Worm (Caenorhabditis elegans) whole organism, late embryonic: ENCODE results near the gene ins-15.

Experiments
- C08G9.2 ChIP-seq: sonication (generic microtip); optimal IDR thresholded peaks from 2 replicates; lab custom pipeline; 2016; ENCODE audit warnings: mild to moderate bottlenecking, missing genetic modification characterization, moderate library complexity, missing compliant biosample characterization
- C38D4.7 ChIP-seq: fragments of 200-800 bp; sonication (Bioruptor generic); optimal IDR thresholded peaks from 2 replicates; lab custom pipeline; 2018; ENCODE audit warnings: mild to moderate bottlenecking, missing genetic modification characterization, moderate library complexity, missing compliant biosample characterization
- F13H6.1 ChIP-seq: sonication (generic microtip); optimal IDR thresholded peaks from 2 replicates; lab custom pipeline; 2016; ENCODE audit warnings: missing genetic modification characterization, missing compliant biosample characterization
- K02D7.2 ChIP-seq: sonication (generic microtip); optimal IDR thresholded peaks from 2 replicates; lab custom pipeline; 2017; ENCODE audit warnings: mild to moderate bottlenecking, missing genetic modification characterization, missing compliant biosample characterization
- K09A11.1 ChIP-seq: sonication (generic microtip); optimal IDR thresholded peaks from 2 replicates; lab custom pipeline; 2017; ENCODE audit warnings: antibody characterized with exemption, mild to moderate bottlenecking, missing genetic modification characterization, missing compliant biosample characterization; ENCODE audit not compliant: insufficient read depth
- ahr-1 ChIP-seq: sonication (generic microtip); optimal IDR thresholded peaks from 2 replicates; lab custom pipeline; 2016; ENCODE audit warnings: missing genetic modification characterization, missing compliant biosample characterization
- ama-1 ChIP-seq: fragments of 150-350 bp; optimal IDR thresholded peaks from 2 replicates; lab custom pipeline; 2014
- ceh-14 ChIP-seq: sonication (generic microtip); optimal IDR thresholded peaks from 2 replicates; lab custom pipeline; 2016; ENCODE audit warnings: missing genotype, missing genetic modification characterization, missing compliant biosample characterization
- ceh-18 ChIP-seq: sonication (generic microtip); optimal IDR thresholded peaks from 2 replicates; lab custom pipeline; 2016; ENCODE audit warnings: missing genetic modification characterization, missing compliant biosample characterization
- ceh-2 ChIP-seq: sonication (generic microtip); optimal IDR thresholded peaks from 2 replicates; lab custom pipeline; 2016; ENCODE audit warnings: missing genotype, missing genetic modification characterization, missing compliant biosample characterization
- ceh-24 ChIP-seq: sonication (generic microtip); optimal IDR thresholded peaks from 2 replicates; lab custom pipeline; 2016; ENCODE audit warnings: mild to moderate bottlenecking, missing genetic modification characterization, missing compliant biosample characterization
- ceh-31 ChIP-seq: sonication (generic microtip); optimal IDR thresholded peaks from 2 replicates; lab custom pipeline; 2016; ENCODE audit warnings: missing genetic modification characterization, missing compliant biosample characterization
- ceh-48 ChIP-seq: sonication (generic microtip); optimal IDR thresholded peaks from 2 replicates; lab custom pipeline; 2016; ENCODE audit warnings: missing genetic modification characterization, inconsistent platforms, missing compliant biosample characterization
- ceh-6 ChIP-seq: fragments of 200-800 bp; sonication (Bioruptor generic); optimal IDR thresholded peaks from 2 replicates; lab custom pipeline; 2018; ENCODE audit warnings: mild to moderate bottlenecking, missing genetic modification characterization, missing compliant biosample characterization
- ceh-9 ChIP-seq: sonication (generic microtip); optimal IDR thresholded peaks from 2 replicates; lab custom pipeline; 2016; ENCODE audit warnings: mild to moderate bottlenecking, missing genetic modification characterization, inconsistent platforms, missing compliant biosample characterization
- che-1 ChIP-seq: sonication (generic microtip); optimal IDR thresholded peaks from 2 replicates; lab custom pipeline; 2016; ENCODE audit warnings: mild to moderate bottlenecking, missing genetic modification characterization, missing compliant biosample characterization
- dve-1 ChIP-seq: sonication (generic microtip); optimal IDR thresholded peaks from 2 replicates; lab custom pipeline; 2017; ENCODE audit warnings: antibody characterized with exemption, mild to moderate bottlenecking, missing genetic modification characterization, missing compliant biosample characterization
- elt-2 ChIP-seq: sonication (generic microtip); optimal IDR thresholded peaks from 2 replicates; lab custom pipeline; 2016; ENCODE audit warnings: missing genetic modification reagents, missing genetic modification characterization, missing compliant biosample characterization
- ets-4 ChIP-seq: sonication (generic microtip); optimal IDR thresholded peaks from 2 replicates; lab custom pipeline; 2016; ENCODE audit warnings: missing genetic modification characterization, missing compliant biosample characterization
- eyg-1 ChIP-seq: sonication (generic microtip); optimal IDR thresholded peaks from 2 replicates; lab custom pipeline; 2016; ENCODE audit warnings: missing genotype, missing genetic modification characterization, missing compliant biosample characterization
- fkh-10 ChIP-seq: fragments of 150-350 bp; optimal IDR thresholded peaks from 2 replicates; lab custom pipeline; 2014; ENCODE audit warnings: missing biosample characterization, missing genetic modification reagents, missing genetic modification characterization
- fkh-6 ChIP-seq: sonication (generic microtip); optimal IDR thresholded peaks from 2 replicates; lab custom pipeline; 2016; ENCODE audit warnings: missing genetic modification characterization, missing compliant biosample characterization
- hlh-13 ChIP-seq: fragments of 200-800 bp; sonication (Bioruptor generic); optimal IDR thresholded peaks from 2 replicates; lab custom pipeline; 2018; ENCODE audit warnings: mild to moderate bottlenecking, missing genetic modification characterization, missing compliant biosample characterization
- hlh-30 ChIP-seq: sonication (generic microtip); optimal IDR thresholded peaks from 2 replicates; lab custom pipeline; 2017; ENCODE audit warnings: antibody characterized with exemption, missing genetic modification characterization, missing compliant biosample characterization; ENCODE audit not compliant: insufficient read depth
- hlh-8 ChIP-seq: sonication (generic microtip); optimal IDR thresholded peaks from 2 replicates; lab custom pipeline; 2016; ENCODE audit warnings: missing genotype, missing genetic modification characterization, missing compliant biosample characterization
- lim-6 ChIP-seq: sonication (generic microtip); optimal IDR thresholded peaks from 2 replicates; lab custom pipeline; 2016; ENCODE audit warnings: missing genetic modification characterization, missing compliant biosample characterization
- lin-11 ChIP-seq: fragments of 200-800 bp; sonication (Bioruptor generic); optimal IDR thresholded peaks from 2 replicates; lab custom pipeline; 2018; ENCODE audit warnings: mild to moderate bottlenecking, missing genetic modification characterization, missing compliant biosample characterization
- mec-3 ChIP-seq: sonication (generic microtip); optimal IDR thresholded peaks from 2 replicates; lab custom pipeline; 2016; ENCODE audit warnings: borderline replicate concordance, missing genetic modification characterization, missing compliant biosample characterization
- nfya-1 ChIP-seq: sonication (generic microtip); optimal IDR thresholded peaks from 2 replicates; lab custom pipeline; 2017; ENCODE audit warnings: missing genetic modification characterization, mild to moderate bottlenecking, missing compliant biosample characterization, antibody characterized with exemption, moderate library complexity
- nhr-11 ChIP-seq: fragments of 150-350 bp; optimal IDR thresholded peaks from 2 replicates; lab custom pipeline; 2014; ENCODE audit warnings: missing biosample characterization, missing genetic modification characterization
- nhr-232 ChIP-seq: sonication (generic microtip); optimal IDR thresholded peaks from 2 replicates; lab custom pipeline; 2016; ENCODE audit warnings: missing genetic modification characterization, missing compliant biosample characterization
- npax-4 ChIP-seq: sonication (generic microtip); optimal IDR thresholded peaks from 2 replicates; lab custom pipeline; 2016; ENCODE audit warnings: missing genetic modification characterization, missing compliant biosample characterization
- odd-2 ChIP-seq: sonication (generic microtip); optimal IDR thresholded peaks from 2 replicates; lab custom pipeline; 2017; ENCODE audit warnings: antibody characterized with exemption, mild to moderate bottlenecking, missing genetic modification characterization, missing compliant biosample characterization
- pax-1 ChIP-seq: fragments of 150-350 bp; optimal IDR thresholded peaks from 2 replicates; lab custom pipeline; 2014; ENCODE audit warnings: missing biosample characterization, missing genetic modification characterization
- pha-2 ChIP-seq: sonication (generic microtip); optimal IDR thresholded peaks from 2 replicates; lab custom pipeline; 2017; ENCODE audit warnings: mild to moderate bottlenecking, missing genetic modification characterization, missing compliant biosample characterization
- pha-4 ChIP-seq: fragments of 150-350 bp; optimal IDR thresholded peaks from 2 replicates; lab custom pipeline; 2018; ENCODE audit warnings: missing biosample characterization, missing genetic modification reagents, missing genetic modification characterization
- pqm-1 ChIP-seq: sonication (generic microtip); optimal IDR thresholded peaks from 2 replicates; lab custom pipeline; 2016; ENCODE audit warnings: missing genetic modification characterization, missing compliant biosample characterization
- pros-1 ChIP-seq: fragments of 150-350 bp; optimal IDR thresholded peaks from 2 replicates; lab custom pipeline; 2014; ENCODE audit warnings: missing biosample characterization, missing genetic modification reagents, missing genetic modification characterization
- ref-2 ChIP-seq: sonication (generic microtip); optimal IDR thresholded peaks from 2 replicates; lab custom pipeline; 2016; ENCODE audit warnings: missing genetic modification characterization, missing compliant biosample characterization
- sdc-2 ChIP-seq: sonication (generic microtip); optimal IDR thresholded peaks from 2 replicates; lab custom pipeline; 2016; ENCODE audit warnings: missing genotype, missing genetic modification characterization, missing compliant biosample characterization
- sox-4 ChIP-seq: sonication (generic microtip); optimal IDR thresholded peaks from 2 replicates; lab custom pipeline; 2017; ENCODE audit warnings: mild to moderate bottlenecking, missing genetic modification characterization, inconsistent platforms, missing compliant biosample characterization
- syd-9 ChIP-seq: sonication (generic microtip); optimal IDR thresholded peaks from 2 replicates; lab custom pipeline; 2016; ENCODE audit warnings: mild to moderate bottlenecking, missing genetic modification characterization, moderate library complexity, missing compliant biosample characterization
- tbx-2 ChIP-seq: sonication (generic microtip); optimal IDR thresholded peaks from 2 replicates; lab custom pipeline; 2016; ENCODE audit warnings: missing genetic modification characterization, missing compliant biosample characterization
- ttx-3 ChIP-seq: sonication (generic microtip); optimal IDR thresholded peaks from 2 replicates; lab custom pipeline; 2016; ENCODE audit warnings: missing genetic modification reagents, missing genetic modification characterization, missing compliant biosample characterization
- unc-42 ChIP-seq: sonication (generic microtip); optimal IDR thresholded peaks from 2 replicates; lab custom pipeline; 2016; ENCODE audit warnings: missing genotype, missing genetic modification characterization, missing compliant biosample characterization
- unc-55 ChIP-seq: sonication (generic microtip); optimal IDR thresholded peaks from 2 replicates; lab custom pipeline; 2017; ENCODE audit warnings: missing biosample characterization, missing genetic modification reagents, missing genetic modification characterization
- unc-86 ChIP-seq: sonication (generic microtip); optimal IDR thresholded peaks from 2 replicates; lab custom pipeline; 2016; ENCODE audit warnings: missing genetic modification characterization, missing compliant biosample characterization
- zip-5 ChIP-seq: sonication (generic microtip); optimal IDR thresholded peaks from 2 replicates; lab custom pipeline; 2016; ENCODE audit warnings: missing genetic modification characterization, missing compliant biosample characterization

The ins-15 gene

ce11 chrII:6729331-6729730 lies 15.2 kb downstream of the ins-15 start, which contains the start of gene T14B4.8:
Gene T14B4.8, minus strand, starts transcription at chrII:6729390.
- no peak for TF ChIP-seq ceh-9 (tag; lab: Kevin White, UChicago)
- TF ChIP-seq elt-2 (tag; lab: Kevin White, UChicago), result peak; percentile 2
- TF ChIP-seq unc-42 (tag; lab: Kevin White, UChicago), result peak; percentile 57
- no peak for TF ChIP-seq sdc-2 (tag; lab: Kevin White, UChicago)
- TF ChIP-seq nfya-1 (tag; lab: Kevin White, UChicago), result peak; percentile 12
- TF ChIP-seq fkh-10 (GFP tag; lab: Kevin White, UChicago), result no peak
- TF ChIP-seq ets-4, result no peak
- TF ChIP-seq pros-1 (tag; lab: Kevin White, UChicago), result no peak
- no peak for TF ChIP-seq hlh-13 (GFP tag; lab: Kevin White, UChicago)
- no peak for TF ChIP-seq ttx-3 (tag; lab: Kevin White, UChicago)
- TF ChIP-seq syd-9 (tag; lab: Kevin White, UChicago), result no peak
- peak; percentile 31 for TF ChIP-seq ceh-31 (tag; lab: Kevin White, UChicago)
- TF ChIP-seq ceh-48, result no peak
- no peak for TF ChIP-seq odd-2
- no peak for TF ChIP-seq che-1
- TF ChIP-seq sox-4 (tag; lab: Kevin White, UChicago), result no peak
- TF ChIP-seq ceh-6 (GFP tag; lab: Kevin White, UChicago), result no peak
- peak; percentile 63 for TF ChIP-seq unc-55 (GFP tag; lab: Kevin White, UChicago)
- TF ChIP-seq pha-4 (tag; lab: Kevin White, UChicago), result no peak
- TF ChIP-seq ama-1 (lab: Kevin White, UChicago), result no peak
- peak; percentile 21 for TF ChIP-seq tbx-2 (tag; lab: Kevin White, UChicago)
- TF ChIP-seq unc-86 (tag; lab: Kevin White, UChicago), result no peak
- no peak for TF ChIP-seq ref-2 (tag; lab: Kevin White, UChicago)
- no peak for TF ChIP-seq hlh-8 (tag; lab: Kevin White, UChicago)

- TF ChIP-seq npax-4 (no peak), ceh-24 (tag; lab: Kevin White, UChicago) (no peak), zip-5 (tag; lab: Kevin White, UChicago) (no peak), ceh-48 (no peak), F13H6.1 (tag; lab: Kevin White, UChicago) (no peak)
- TF ChIP-seq, all 69 proteins: peak for 0
Measured at ce11 chrII:6726814-6727213, 17.7 kb downstream of the ins-15 start.

ce11 chrII:6721581-6721980 lies 23.0 kb downstream of the ins-15 start:
- TF ChIP-seq eyg-1 (tag; lab: Kevin White, UChicago) (no peak), mec-3 (no peak), elt-2 (tag; lab: Kevin White, UChicago) (peak; percentile 17), pax-1 (no peak), C38D4.7 (GFP tag; lab: Kevin White, UChicago) (peak; percentile 39), ceh-14 (tag; lab: Kevin White, UChicago) (no peak), K09A11.1 (peak; percentile 11), tbx-2 (tag; lab: Kevin White, UChicago) (peak; percentile 10), sox-4 (tag; lab: Kevin White, UChicago) (no peak), pqm-1 (no peak), unc-42 (tag; lab: Kevin White, UChicago) (no peak), unc-86 (tag; lab: Kevin White, UChicago) (no peak), dve-1 (tag; lab: Kevin White, UChicago) (no peak), lin-11 (tag; lab: Kevin White, UChicago) (peak; percentile 14), ceh-18 (tag; lab: Kevin White, UChicago) (peak; percentile 15), npax-4 (no peak), nfya-1 (tag; lab: Kevin White, UChicago) (no peak), ahr-1 (tag; lab: Kevin White, UChicago) (no peak), C08G9.2 (no peak), nhr-11 (tag; lab: Kevin White, UChicago) (no peak), hlh-30 (no peak), che-1 (peak; percentile 38), ceh-2 (tag; lab: Kevin White, UChicago) (no peak), pha-2 (tag; lab: Kevin White, UChicago) (no peak), ets-4 (no peak), ref-2 (tag; lab: Kevin White, UChicago) (peak; percentile 21), ama-1 (lab: Kevin White, UChicago) (no peak), ceh-9 (tag; lab: Kevin White, UChicago) (no peak), K02D7.2 (no peak), ceh-31 (tag; lab: Kevin White, UChicago) (peak; percentile 28), nhr-232 (tag; lab: Kevin White, UChicago) (no peak), lim-6 (no peak), fkh-6 (tag; lab: Kevin White, UChicago) (no peak), zip-5 (tag; lab: Kevin White, UChicago) (no peak), syd-9 (tag; lab: Kevin White, UChicago) (no peak)
